Worm (Caenorhabditis elegans): ENCODE measurements around the gene T22C8.4.

- TF ChIP-seq nhr-12 (tag; optimal IDR thresholded peaks at IDR 0.05), result no peak
- TF ChIP-seq nhr-237 (tag; optimal IDR thresholded peaks at IDR 0.05), result no peak
- no peak for TF ChIP-seq ama-1 (optimal IDR thresholded peaks at IDR 0.05)
- no peak for TF ChIP-seq elt-3 (tag; optimal IDR thresholded peaks at IDR 0.05)
- TF ChIP-seq tbx-2 (tag; optimal IDR thresholded peaks at IDR 0.05), result no peak
- no peak for TF ChIP-seq elt-2 (tag; optimal IDR thresholded peaks at IDR 0.05)
- no peak for TF ChIP-seq egl-27 (tag; optimal IDR thresholded peaks at IDR 0.05)
- no peak for TF ChIP-seq aly-2 (tag; optimal IDR thresholded peaks at IDR 0.05)
- TF ChIP-seq unc-62 (GFP tag; optimal IDR thresholded peaks at IDR 0.05), result no peak
- no peak for TF ChIP-seq ceh-16 (tag; optimal IDR thresholded peaks at IDR 0.05)
- no peak for TF ChIP-seq nhr-28 (tag; optimal IDR thresholded peaks at IDR 0.05)
Observed at ce11 chrII:8630088-8630487, 6.8 kb upstream of the T22C8.4 start, which contains the start of gene T22C8.6.
